Fruit fly (Drosophila melanogaster): Measurements from ENCODE around the gene atk.

atk gene

dm6 chr3L:20494262-20494601 lies 29.6 kb upstream of the atk start (continued):
- no peak for TF ChIP-seq E2f2 (GFP tag; IDR thresholded peaks at IDR 0.05)
- no peak for TF ChIP-seq Sry-δ (GFP tag; optimal IDR thresholded peaks at IDR 0.05)
- no peak for TF ChIP-seq Nf-YA (GFP tag; IDR thresholded peaks at IDR 0.05)
- TF ChIP-seq zen2 (GFP tag; IDR thresholded peaks at IDR 0.05; ENCODE audit: partially characterized antibody), result no peak
- TF ChIP-seq odd (GFP tag; optimal IDR thresholded peaks at IDR 0.05), result peak; percentile 13
- TF ChIP-seq CG17829 (tag; optimal IDR thresholded peaks at IDR 0.05), result peak; percentile 16
- peak; percentile 29 for TF ChIP-seq CG12391 (tag; optimal IDR thresholded peaks at IDR 0.05)
- peak; percentile 28 for TF ChIP-seq CG18619 (GFP tag; optimal IDR thresholded peaks at IDR 0.05)
- no peak for TF ChIP-seq Doc3 (GFP tag; IDR thresholded peaks at IDR 0.05; ENCODE audit: partially characterized antibody)
- TF ChIP-seq gro (GFP tag; optimal IDR thresholded peaks at IDR 0.05), result no peak
- no peak for TF ChIP-seq sr (GFP tag; IDR thresholded peaks at IDR 0.05)
- TF ChIP-seq Sox102F (GFP tag; optimal IDR thresholded peaks at IDR 0.05), result peak; percentile 39
- peak; percentile 30 for TF ChIP-seq Dek (tag; optimal IDR thresholded peaks at IDR 0.05)
- no peak for TF ChIP-seq Tbp (GFP tag; optimal IDR thresholded peaks at IDR 0.05)
- peak; percentile 12 for TF ChIP-seq stwl (tag; optimal IDR thresholded peaks at IDR 0.05)
- TF ChIP-seq CG9932 (GFP tag; IDR thresholded peaks at IDR 0.05), result peak; percentile 8; the same call in 1 of the 2 replicates
- TF ChIP-seq ems (GFP tag; optimal IDR thresholded peaks at IDR 0.05), result no peak
- no peak for TF ChIP-seq croc (GFP tag; conservative IDR thresholded peaks at IDR 0.05)
- no peak for TF ChIP-seq Lpt (GFP tag; optimal IDR thresholded peaks at IDR 0.05)
- TF ChIP-seq slbo (GFP tag; IDR thresholded peaks at IDR 0.05), result peak; percentile 56
- TF ChIP-seq lov (optimal IDR thresholded peaks at IDR 0.05), result no peak
- TF ChIP-seq lov (GFP tag; IDR thresholded peaks at IDR 0.05), result no peak
- peak; percentile 36 for TF ChIP-seq CG2120 (GFP tag; optimal IDR thresholded peaks at IDR 0.05)
- no peak for TF ChIP-seq CG8765 (GFP tag; IDR thresholded peaks at IDR 0.05)
- TF ChIP-seq sc (optimal IDR thresholded peaks at IDR 0.05), result no peak
- TF ChIP-seq sc (GFP tag; optimal IDR thresholded peaks at IDR 0.05), result no peak
- TF ChIP-seq CG6254 (GFP tag; optimal IDR thresholded peaks at IDR 0.05), result no peak
- no peak for TF ChIP-seq CrebB (tag; optimal IDR thresholded peaks at IDR 0.05)
- no peak for TF ChIP-seq chif (GFP tag; optimal IDR thresholded peaks at IDR 0.05)
- no peak for TF ChIP-seq pum (GFP tag; optimal IDR thresholded peaks at IDR 0.05)
- TF ChIP-seq Xbp1 (GFP tag; optimal IDR thresholded peaks at IDR 0.05), result peak; percentile 9
- no peak for TF ChIP-seq cad (GFP tag; optimal IDR thresholded peaks at IDR 0.05)
- peak; percentile 29 for TF ChIP-seq CG30403 (GFP tag; optimal IDR thresholded peaks at IDR 0.05)
- peak; percentile 62 for TF ChIP-seq CG3281 (GFP tag; optimal IDR thresholded peaks at IDR 0.05)
- TF ChIP-seq CG7786 (GFP tag; optimal IDR thresholded peaks at IDR 0.05), result peak; percentile 3
- no peak for TF ChIP-seq cas (GFP tag; IDR thresholded peaks at IDR 0.05)
- TF ChIP-seq CG6689 (GFP tag; IDR thresholded peaks at IDR 0.05), result 0 out of 2 replicates have a peak, but pooled peaks have one; percentile 24
- TF ChIP-seq CG8281 (tag; optimal IDR thresholded peaks at IDR 0.05), result no peak
- peak; percentile 4 for TF ChIP-seq Nf-YB (GFP tag; optimal IDR thresholded peaks at IDR 0.05)
- no peak for TF ChIP-seq h (optimal IDR thresholded peaks at IDR 0.05)
- TF ChIP-seq GATAe (GFP tag; conservative IDR thresholded peaks at IDR 0.05), result no peak
- no peak for TF ChIP-seq Bdp1 (GFP tag; optimal IDR thresholded peaks at IDR 0.05)
- no peak for TF ChIP-seq HLH3B (GFP tag; IDR thresholded peaks at IDR 0.05)
- no peak for TF ChIP-seq Spps (tag; optimal IDR thresholded peaks at IDR 0.05)
- peak; percentile 22 for TF ChIP-seq Camta (GFP tag; optimal IDR thresholded peaks at IDR 0.05)
- no peak for TF ChIP-seq CG15011 (GFP tag; optimal IDR thresholded peaks at IDR 0.05)
- TF ChIP-seq Ssrp (tag; optimal IDR thresholded peaks at IDR 0.05), result peak; percentile 4
- TF ChIP-seq gt (GFP tag; IDR thresholded peaks at IDR 0.05), result no peak
- no peak for TF ChIP-seq CG3726 (GFP tag; IDR thresholded peaks at IDR 0.05)
- peak; percentile 24 for TF ChIP-seq tio (GFP tag; optimal IDR thresholded peaks at IDR 0.05)
- TF ChIP-seq CG11085 (GFP tag; IDR thresholded peaks at IDR 0.05), result peak; percentile 18; the same call in 1 of the 2 replicates
- TF ChIP-seq Hr78 (GFP tag; optimal IDR thresholded peaks at IDR 0.05), result no peak
- TF ChIP-seq CG7963 (GFP tag; IDR thresholded peaks at IDR 0.05; ENCODE audit: partially characterized antibody), result no peak
